Fruit fly (Drosophila melanogaster): ENCODE results near the gene CG10096.

Gene CG10096

dm6 chr3R:12383784-12384183 lies 12.0 kb downstream of the CG10096 start:
- no peak for TF ChIP-seq CG7045 (GFP tag; optimal IDR thresholded peaks at IDR 0.05)
- TF ChIP-seq bab1 (GFP tag; optimal IDR thresholded peaks at IDR 0.05) = peak; percentile 14
- no peak for TF ChIP-seq CG14711 (tag; optimal IDR thresholded peaks at IDR 0.05)
- TF ChIP-seq kay (GFP tag; ENCODE audit: borderline replicate concordance) = peak; percentile 95

dm6 chr3R:12383036-12383435 lies 12.7 kb downstream of the CG10096 start, which contains the start of gene GstD11:
GstD11 (plus strand) TSS chr3R:12383336.
- TF ChIP-seq cnc (optimal IDR thresholded peaks at IDR 0.05) (no peak), CG7101 (tag; optimal IDR thresholded peaks at IDR 0.05) (no peak), cic (GFP tag; optimal IDR thresholded peaks at IDR 0.05) (no peak), pad (GFP tag; optimal IDR thresholded peaks at IDR 0.05) (no peak), CG14711 (tag; optimal IDR thresholded peaks at IDR 0.05) (no peak), Clk (GFP tag; optimal IDR thresholded peaks at IDR 0.05) (no peak), bab1 (GFP tag; optimal IDR thresholded peaks at IDR 0.05) (no peak), CG1620 (GFP tag; optimal IDR thresholded peaks at IDR 0.05) (no peak), CG11617 (GFP tag; optimal IDR thresholded peaks at IDR 0.05) (no peak), Hr96 (GFP tag; optimal IDR thresholded peaks at IDR 0.05) (no peak), ovo (GFP tag; optimal IDR thresholded peaks at IDR 0.05) (no peak)

dm6 chr3R:12382563-12382962 lies 13.2 kb downstream of the CG10096 start, which contains the start of gene CG10035:
CG10035 (minus strand) TSS chr3R:12382691.
- TF ChIP-seq Mnt (GFP tag; optimal IDR thresholded peaks at IDR 0.05) (no peak), kay (GFP tag; ENCODE audit: borderline replicate concordance) (no peak), Clk (GFP tag; optimal IDR thresholded peaks at IDR 0.05) (no peak), Hr96 (GFP tag; optimal IDR thresholded peaks at IDR 0.05) (no peak), CG14711 (tag; optimal IDR thresholded peaks at IDR 0.05) (no peak), pad (GFP tag; optimal IDR thresholded peaks at IDR 0.05) (no peak), CG12768 (GFP tag; optimal IDR thresholded peaks at IDR 0.05) (no peak), Crg-1 (GFP tag; optimal IDR thresholded peaks at IDR 0.05) (no peak), ovo (GFP tag; optimal IDR thresholded peaks at IDR 0.05) (no peak), toe (GFP tag; optimal IDR thresholded peaks at IDR 0.05) (no peak), CG5204 (GFP tag; optimal IDR thresholded peaks at IDR 0.05) (no peak), tj (GFP tag; optimal IDR thresholded peaks at IDR 0.05) (no peak), CG1620 (GFP tag; optimal IDR thresholded peaks at IDR 0.05) (no peak), bab1 (GFP tag; optimal IDR thresholded peaks at IDR 0.05) (no peak), cnc (optimal IDR thresholded peaks at IDR 0.05) (no peak), CG33017 (tag; optimal IDR thresholded peaks at IDR 0.05) (no peak), CG7101 (tag; optimal IDR thresholded peaks at IDR 0.05) (no peak), CG11617 (GFP tag; optimal IDR thresholded peaks at IDR 0.05) (no peak)

- TF ChIP-seq CG33017 (tag; optimal IDR thresholded peaks at IDR 0.05) = no peak
- no peak for TF ChIP-seq toe (GFP tag; optimal IDR thresholded peaks at IDR 0.05)
- TF ChIP-seq cnc (optimal IDR thresholded peaks at IDR 0.05) = no peak
- TF ChIP-seq CG1620 (GFP tag; optimal IDR thresholded peaks at IDR 0.05) = no peak
- peak; percentile 39 for TF ChIP-seq CG12768 (GFP tag; optimal IDR thresholded peaks at IDR 0.05)
- no peak for TF ChIP-seq CG11617 (GFP tag; optimal IDR thresholded peaks at IDR 0.05)
Measured at dm6 chr3R:12381130-12381700, 14.6 kb downstream of the CG10096 start.

dm6 chr3R:12379708-12380107 lies 16.1 kb downstream of the CG10096 start, which contains the start of gene GstD8:
GstD8 (plus strand) TSS chr3R:12380008.
- no peak for TF ChIP-seq CG5204 (GFP tag; optimal IDR thresholded peaks at IDR 0.05)
- no peak for TF ChIP-seq tj (GFP tag; optimal IDR thresholded peaks at IDR 0.05)
- no peak for TF ChIP-seq CG14711 (tag; optimal IDR thresholded peaks at IDR 0.05)
- TF ChIP-seq CG7045 (GFP tag; optimal IDR thresholded peaks at IDR 0.05) = no peak
- no peak for TF ChIP-seq CG11617 (GFP tag; optimal IDR thresholded peaks at IDR 0.05)
- no peak for TF ChIP-seq CG12768 (GFP tag; optimal IDR thresholded peaks at IDR 0.05)
- no peak for TF ChIP-seq pad (GFP tag; optimal IDR thresholded peaks at IDR 0.05)
- no peak for TF ChIP-seq CG7101 (tag; optimal IDR thresholded peaks at IDR 0.05)
- no peak for TF ChIP-seq CG33017 (tag; optimal IDR thresholded peaks at IDR 0.05)

- TF ChIP-seq Crg-1 (GFP tag; optimal IDR thresholded peaks at IDR 0.05) (no peak), cic (GFP tag; optimal IDR thresholded peaks at IDR 0.05) (no peak), pad (GFP tag; optimal IDR thresholded peaks at IDR 0.05) (no peak), toe (GFP tag; optimal IDR thresholded peaks at IDR 0.05) (no peak), Clk (GFP tag; optimal IDR thresholded peaks at IDR 0.05) (no peak), CG1620 (GFP tag; optimal IDR thresholded peaks at IDR 0.05) (no peak), CG33017 (tag; optimal IDR thresholded peaks at IDR 0.05) (no peak), ovo (GFP tag; optimal IDR thresholded peaks at IDR 0.05) (no peak), Hr96 (GFP tag; optimal IDR thresholded peaks at IDR 0.05) (no peak)
Measured at dm6 chr3R:12379249-12379648, 16.5 kb downstream of the CG10096 start.

dm6 chr3R:12378200-12378599 lies 17.6 kb downstream of the CG10096 start, which contains the start of gene GstD7:
GstD7 (plus strand) TSS chr3R:12378500.
- TF ChIP-seq kay (GFP tag; ENCODE audit: borderline replicate concordance) = peak; percentile 18
- no peak for TF ChIP-seq CG12768 (GFP tag; optimal IDR thresholded peaks at IDR 0.05)
- no peak for TF ChIP-seq CG1620 (GFP tag; optimal IDR thresholded peaks at IDR 0.05)
